Fruit fly (Drosophila melanogaster): Measurements from ENCODE around the gene hydra.

The hydra gene

dm6 chrX:20656535-20657350, 20.1 kb downstream of the hydra start, which contains the start of gene Cyp6v1:
Cyp6v1 (plus strand) TSS chrX:20657122.
- TF ChIP-seq Hr4 (GFP tag; optimal IDR thresholded peaks at IDR 0.05), result peak; percentile 65
- TF ChIP-seq spab (GFP tag; optimal IDR thresholded peaks at IDR 0.05), result peak; percentile 76
- peak; percentile 81 for TF ChIP-seq OdsH (GFP tag; optimal IDR thresholded peaks at IDR 0.05)
- peak; percentile 69 for TF ChIP-seq CG8632 (GFP tag; optimal IDR thresholded peaks at IDR 0.05)
- TF ChIP-seq Ets21C (GFP tag; optimal IDR thresholded peaks at IDR 0.05), result peak; percentile 73
- peak; percentile 63 for TF ChIP-seq CG3919 (GFP tag; optimal IDR thresholded peaks at IDR 0.05)
- TF ChIP-seq Sox14 (GFP tag; optimal IDR thresholded peaks at IDR 0.05), result peak; percentile 52
- peak; percentile 64 for TF ChIP-seq Ets96B (tag; optimal IDR thresholded peaks at IDR 0.05)
- no peak for TF ChIP-seq Eip93F (GFP tag; optimal IDR thresholded peaks at IDR 0.05)
- TF ChIP-seq CG16779 (tag; optimal IDR thresholded peaks at IDR 0.05), result peak; percentile 60
- TF ChIP-seq achi (GFP tag; optimal IDR thresholded peaks at IDR 0.05), result peak; percentile 76
- TF ChIP-seq CG10631 (GFP tag; optimal IDR thresholded peaks at IDR 0.05), result peak; percentile 78
- peak; percentile 63 for TF ChIP-seq CG11902 (GFP tag; optimal IDR thresholded peaks at IDR 0.05)
- peak; percentile 61; the same call in 2 of the 3 replicates for TF ChIP-seq CG6163 (GFP tag; IDR thresholded peaks at IDR 0.05)
- peak; percentile 72 for TF ChIP-seq Eip75B (GFP tag; optimal IDR thresholded peaks at IDR 0.05)
- TF ChIP-seq svp (GFP tag), result peak; percentile 93
- no peak for TF ChIP-seq Hr38 (GFP tag; optimal IDR thresholded peaks at IDR 0.05)
- TF ChIP-seq fd59A (GFP tag; optimal IDR thresholded peaks at IDR 0.05), result peak; percentile 70
- peak; percentile 80 for TF ChIP-seq CG6808 (GFP tag; optimal IDR thresholded peaks at IDR 0.05)
- TF ChIP-seq dsx (GFP tag; optimal IDR thresholded peaks at IDR 0.05; ENCODE audit: poor library complexity, severe bottlenecking), result peak; percentile 35
- TF ChIP-seq Eip78C (GFP tag), result peak; percentile 95
- peak; percentile 82 for TF ChIP-seq Sox15 (GFP tag; optimal IDR thresholded peaks at IDR 0.05)
- no peak; the same call in none of the 3 replicates for TF ChIP-seq eg (GFP tag; IDR thresholded peaks at IDR 0.05)
- peak; percentile 78 for TF ChIP-seq CG31627 (GFP tag; optimal IDR thresholded peaks at IDR 0.05)
- TF ChIP-seq CG6854 (GFP tag; optimal IDR thresholded peaks at IDR 0.05), result peak; percentile 41
- peak; percentile 85 for TF ChIP-seq Met (GFP tag; optimal IDR thresholded peaks at IDR 0.05)
- TF ChIP-seq lz (GFP tag; optimal IDR thresholded peaks at IDR 0.05), result peak; percentile 87
- peak; percentile 81 for TF ChIP-seq pdm3 (GFP tag; optimal IDR thresholded peaks at IDR 0.05)
- peak; percentile 20 for TF ChIP-seq CG7368 (GFP tag; optimal IDR thresholded peaks at IDR 0.05)
- TF ChIP-seq CG1621 (tag; optimal IDR thresholded peaks at IDR 0.05), result no peak
- TF ChIP-seq CG10669 (GFP tag; optimal IDR thresholded peaks at IDR 0.05), result peak; percentile 70
- TF ChIP-seq ss (GFP tag; optimal IDR thresholded peaks at IDR 0.05), result peak; percentile 56 to 77
- peak; percentile 38; the same call in 1 of the 2 replicates for TF ChIP-seq CG11294 (GFP tag; IDR thresholded peaks at IDR 0.05)
- no peak for TF ChIP-seq CG9139 (GFP tag; optimal IDR thresholded peaks at IDR 0.05)
- peak; percentile 91 for TF ChIP-seq CG32006 (GFP tag; optimal IDR thresholded peaks at IDR 0.05)
- 0 out of 2 replicates have a peak, but pooled peaks have one; percentile 32 for TF ChIP-seq CG15336 (GFP tag; IDR thresholded peaks at IDR 0.05)
- peak; percentile 79 for TF ChIP-seq CG3032 (tag; optimal IDR thresholded peaks at IDR 0.05)
- TF ChIP-seq CG6792 (GFP tag; optimal IDR thresholded peaks at IDR 0.05), result peak; percentile 75
- peak; percentile 84 for TF ChIP-seq CG34406 (GFP tag; optimal IDR thresholded peaks at IDR 0.05)
- peak; percentile 33; the same call in 1 of the 2 replicates for TF ChIP-seq Gug (GFP tag; IDR thresholded peaks at IDR 0.05)
- TF ChIP-seq Smox (GFP tag; optimal IDR thresholded peaks at IDR 0.05), result peak; percentile 85
- peak; percentile 20 for TF ChIP-seq fkh (GFP tag; optimal IDR thresholded peaks at IDR 0.05)
- TF ChIP-seq CG6276 (GFP tag; optimal IDR thresholded peaks at IDR 0.05), result peak; percentile 73
- TF ChIP-seq CG11762 (GFP tag; optimal IDR thresholded peaks at IDR 0.05; ENCODE audit: insufficient read depth), result peak; percentile 75
- peak; percentile 6 for TF ChIP-seq fd85E (GFP tag; optimal IDR thresholded peaks at IDR 0.05)
- TF ChIP-seq CG8119 (GFP tag; IDR thresholded peaks at IDR 0.05), result peak; percentile 31; the same call in 1 of the 3 replicates
- TF ChIP-seq vri (GFP tag; optimal IDR thresholded peaks at IDR 0.05), result no peak
- TF ChIP-seq cyc (GFP tag; optimal IDR thresholded peaks at IDR 0.05), result peak; percentile 77
- peak; percentile 77 for TF ChIP-seq Hr39 (GFP tag; optimal IDR thresholded peaks at IDR 0.05)
- TF ChIP-seq esn (GFP tag; optimal IDR thresholded peaks at IDR 0.05), result peak; percentile 90

Data from whole organism, prepupa.